Fruit fly (Drosophila melanogaster): Measurements from ENCODE around the gene CG42331.

CG42331 gene

dm6 chr3R:24810844-24811625 is 39.1 kb downstream of the CG42331 start:
- TF ChIP-seq psq (optimal IDR thresholded peaks at IDR 0.05) (no peak), h (optimal IDR thresholded peaks at IDR 0.05) (no peak), insv (optimal IDR thresholded peaks at IDR 0.05) (no peak), Myc (optimal IDR thresholded peaks at IDR 0.05) (no peak), Sin3A (optimal IDR thresholded peaks at IDR 0.05) (no peak), ttk (optimal IDR thresholded peaks at IDR 0.05) (no peak)

- no peak for TF ChIP-seq Myc (optimal IDR thresholded peaks at IDR 0.05)
- TF ChIP-seq Sin3A (optimal IDR thresholded peaks at IDR 0.05): no peak
- TF ChIP-seq ttk (optimal IDR thresholded peaks at IDR 0.05): no peak
- no peak for TF ChIP-seq psq (optimal IDR thresholded peaks at IDR 0.05)
- no peak for TF ChIP-seq insv (optimal IDR thresholded peaks at IDR 0.05)
- no peak for TF ChIP-seq h (optimal IDR thresholded peaks at IDR 0.05)
Observed at dm6 chr3R:24812394-24812793, 40.4 kb downstream of the CG42331 start.

- TF ChIP-seq Sin3A (optimal IDR thresholded peaks at IDR 0.05) (no peak), ttk (optimal IDR thresholded peaks at IDR 0.05) (no peak), Myc (optimal IDR thresholded peaks at IDR 0.05) (no peak), psq (optimal IDR thresholded peaks at IDR 0.05) (no peak), h (optimal IDR thresholded peaks at IDR 0.05) (no peak), insv (optimal IDR thresholded peaks at IDR 0.05) (no peak)
Observed at dm6 chr3R:24812987-24813636, 41.1 kb downstream of the CG42331 start.

- TF ChIP-seq psq (optimal IDR thresholded peaks at IDR 0.05) (no peak), ttk (optimal IDR thresholded peaks at IDR 0.05) (no peak), h (optimal IDR thresholded peaks at IDR 0.05) (no peak), Myc (optimal IDR thresholded peaks at IDR 0.05) (no peak)
Observed at dm6 chr3R:24813637-24814301, 41.8 kb downstream of the CG42331 start, which contains the start of the genes lili and CG34150. Gene lili (minus strand): TSS chr3R:24814012. Gene CG34150 (plus strand): TSS chr3R:24814262.

dm6 chr3R:24816993-24817854 is 45.2 kb downstream of the CG42331 start, which contains the start of the genes CG5808 and Saf-B:
Gene CG5808 (minus strand): TSS chr3R:24817007.
Gene Saf-B (plus strand): TSS chr3R:24817464.
- no peak for TF ChIP-seq h (optimal IDR thresholded peaks at IDR 0.05)
- no peak for TF ChIP-seq psq (optimal IDR thresholded peaks at IDR 0.05)
- TF ChIP-seq ttk (optimal IDR thresholded peaks at IDR 0.05): no peak
- TF ChIP-seq Sin3A (optimal IDR thresholded peaks at IDR 0.05): no peak
- TF ChIP-seq insv (optimal IDR thresholded peaks at IDR 0.05): no peak
- no peak for TF ChIP-seq Myc (optimal IDR thresholded peaks at IDR 0.05)

- TF ChIP-seq h (optimal IDR thresholded peaks at IDR 0.05) (no peak), psq (optimal IDR thresholded peaks at IDR 0.05) (no peak), Sin3A (optimal IDR thresholded peaks at IDR 0.05) (no peak)
Observed at dm6 chr3R:24823061-24823460, 51.1 kb downstream of the CG42331 start.

dm6 chr3R:24825548-24825947 is 53.6 kb downstream of the CG42331 start, which contains the start of gene niki:
Gene niki (minus strand): TSS chr3R:24825648.
- TF ChIP-seq psq (optimal IDR thresholded peaks at IDR 0.05): no peak
- TF ChIP-seq Myc (optimal IDR thresholded peaks at IDR 0.05): no peak
- TF ChIP-seq insv (optimal IDR thresholded peaks at IDR 0.05): no peak
- TF ChIP-seq h (optimal IDR thresholded peaks at IDR 0.05): no peak
- TF ChIP-seq Sin3A (optimal IDR thresholded peaks at IDR 0.05): no peak
- TF ChIP-seq ttk (optimal IDR thresholded peaks at IDR 0.05): no peak

dm6 chr3R:24828234-24828633 is 56.3 kb downstream of the CG42331 start, which contains the start of gene RabX4:
Gene RabX4 (minus strand): TSS chr3R:24828409.
- TF ChIP-seq h (optimal IDR thresholded peaks at IDR 0.05): no peak
- no peak for TF ChIP-seq psq (optimal IDR thresholded peaks at IDR 0.05)
- no peak for TF ChIP-seq insv (optimal IDR thresholded peaks at IDR 0.05)
- no peak for TF ChIP-seq Myc (optimal IDR thresholded peaks at IDR 0.05)
- no peak for TF ChIP-seq Sin3A (optimal IDR thresholded peaks at IDR 0.05)
- no peak for TF ChIP-seq ttk (optimal IDR thresholded peaks at IDR 0.05)

- TF ChIP-seq psq (optimal IDR thresholded peaks at IDR 0.05) (no peak), insv (optimal IDR thresholded peaks at IDR 0.05) (no peak), h (optimal IDR thresholded peaks at IDR 0.05) (no peak), ttk (optimal IDR thresholded peaks at IDR 0.05) (no peak), Sin3A (optimal IDR thresholded peaks at IDR 0.05) (no peak), Myc (optimal IDR thresholded peaks at IDR 0.05) (no peak)
Observed at dm6 chr3R:24829887-24830351, 57.9 kb downstream of the CG42331 start, which contains the start of the genes Kaz and CG43273. Gene Kaz (minus strand): TSS chr3R:24829959. Gene CG43273 (plus strand): TSS chr3R:24830301.

dm6 chr3R:24833652-24834051 is 61.7 kb downstream of the CG42331 start, which contains the start of gene sosie:
Gene sosie (plus strand): TSS chr3R:24833952.
- no peak for TF ChIP-seq ttk (optimal IDR thresholded peaks at IDR 0.05)
- TF ChIP-seq Myc (optimal IDR thresholded peaks at IDR 0.05): no peak
